Worm (Caenorhabditis elegans): Measurements from ENCODE around the gene K08E5.6.

ce11 chrIII:10160385-10160784 is 19.6 kb downstream of the K08E5.6 start, which contains the start of the genes K08E5.5 and mua-3:
- no peak for TF ChIP-seq him-1 (tag; optimal IDR thresholded peaks at IDR 0.05)
- no peak for TF ChIP-seq dao-5 (tag; optimal IDR thresholded peaks at IDR 0.05)
